Worm (Caenorhabditis elegans): ENCODE data around the gene C55B6.5.
A peak's percentile ranks its signal among the peaks of the same experiment; 100 is the strongest.

The C55B6.5 gene

DNA sequence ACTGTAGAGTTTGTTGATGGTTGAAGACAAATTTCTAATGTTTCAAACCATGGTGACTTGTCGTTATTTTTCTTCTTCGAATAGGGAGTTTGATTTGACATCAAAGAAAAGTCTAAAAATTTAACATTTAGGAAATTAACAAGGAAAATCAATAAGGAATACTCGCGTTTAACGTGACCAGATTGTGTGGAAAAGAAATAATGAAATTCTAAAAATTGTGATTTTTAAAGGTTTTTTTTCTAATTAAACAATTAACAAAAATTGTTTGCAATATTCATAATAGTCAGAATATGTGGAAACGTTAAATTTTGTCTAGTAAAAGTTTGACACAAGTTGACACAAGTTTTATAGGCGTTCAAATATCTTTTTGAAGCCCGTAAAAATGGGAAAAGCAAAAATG, 17.5 kb downstream of the C55B6.5 start, which contains the start of gene C55B6.4:
Gene C55B6.4 (minus strand): TSS at position 101 of the 400 bp plus-strand sequence.
- TF ChIP-seq ceh-63 (GFP tag; optimal IDR thresholded peaks at IDR 0.05) (no peak), ama-1 (optimal IDR thresholded peaks at IDR 0.05) (no peak), mab-9 (GFP tag; IDR thresholded peaks at IDR 0.05) (no peak), unc-62 (GFP tag; optimal IDR thresholded peaks at IDR 0.05) (no peak), sox-4 (tag; optimal IDR thresholded peaks at IDR 0.05) (no peak)

DNA sequence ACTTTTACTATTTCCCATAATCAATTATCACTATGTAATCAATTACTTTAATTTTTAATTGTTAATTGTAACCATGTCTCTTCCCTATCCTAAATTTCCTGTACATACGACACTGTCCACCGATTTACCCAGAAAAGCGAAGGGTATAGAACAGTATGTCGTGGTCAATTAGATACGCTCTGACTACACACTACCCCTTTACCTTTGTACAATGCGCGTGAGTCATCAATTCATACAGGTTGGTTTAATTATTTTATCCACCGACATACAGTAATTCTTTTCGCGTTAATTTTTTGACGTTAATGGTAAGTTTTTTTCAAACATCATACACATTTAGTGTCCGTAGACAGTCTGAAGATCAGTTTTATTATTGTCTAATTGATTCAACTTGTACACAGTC, 23.5 kb downstream of the C55B6.5 start:
- TF ChIP-seq fos-1 (tag; optimal IDR thresholded peaks at IDR 0.05) (peak; percentile 89), unc-86 (tag; optimal IDR thresholded peaks at IDR 0.05) (no peak), dpl-1 (GFP tag; optimal IDR thresholded peaks at IDR 0.05) (peak; percentile 11 to 41 (median 36)), mab-9 (GFP tag; IDR thresholded peaks at IDR 0.05) (no peak), lin-14 (GFP tag; optimal IDR thresholded peaks at IDR 0.05) (peak; percentile 83), sox-4 (tag; optimal IDR thresholded peaks at IDR 0.05) (peak; percentile 48), lin-35 (GFP tag; optimal IDR thresholded peaks at IDR 0.05) (peak; percentile 54 to 91), ces-1 (GFP tag; optimal IDR thresholded peaks at IDR 0.05) (no peak), fkh-4 (tag; optimal IDR thresholded peaks at IDR 0.05; ENCODE audit: borderline replicate concordance) (no peak), jun-1 (tag; optimal IDR thresholded peaks at IDR 0.05) (peak; percentile 96), nhr-84 (tag; optimal IDR thresholded peaks at IDR 0.05) (no peak), nhr-28 (tag; optimal IDR thresholded peaks at IDR 0.05) (no peak), swsn-7 (tag; optimal IDR thresholded peaks at IDR 0.05) (peak; percentile 81), elt-2 (tag; optimal IDR thresholded peaks at IDR 0.05) (peak; percentile 92), efl-1 (optimal IDR thresholded peaks at IDR 0.05) (peak; percentile 66 to 70), efl-1 (GFP tag; optimal IDR thresholded peaks at IDR 0.05 in 1 of 2) (peak in 1 of 2 experiments; percentile 92), tlp-1 (tag; optimal IDR thresholded peaks at IDR 0.05) (no peak), fkh-10 (GFP tag; optimal IDR thresholded peaks at IDR 0.05) (no peak), lsy-2 (tag; optimal IDR thresholded peaks at IDR 0.05) (peak; percentile 76 to 86), F16B12.6 (tag; optimal IDR thresholded peaks at IDR 0.05) (no peak), nhr-12 (tag; optimal IDR thresholded peaks at IDR 0.05) (no peak), nhr-85 (tag) (peak; percentile 96), tbx-2 (tag; optimal IDR thresholded peaks at IDR 0.05) (peak; percentile 89), alr-1 (tag; optimal IDR thresholded peaks at IDR 0.05; ENCODE audit: borderline replicate concordance) (no peak), nhr-76 (tag; optimal IDR thresholded peaks at IDR 0.05) (no peak), nhr-90 (tag; optimal IDR thresholded peaks at IDR 0.05; ENCODE audit: poor library complexity) (peak; percentile 99), zag-1 (tag; optimal IDR thresholded peaks at IDR 0.05) (no peak), ceh-63 (GFP tag; optimal IDR thresholded peaks at IDR 0.05) (no peak), pag-3 (tag; optimal IDR thresholded peaks at IDR 0.05; ENCODE audit: borderline replicate concordance, insufficient read depth) (no peak), unc-130 (tag; optimal IDR thresholded peaks at IDR 0.05) (peak; percentile 54), efl-3 (GFP tag; optimal IDR thresholded peaks at IDR 0.05) (peak; percentile 61), fkh-8 (tag; optimal IDR thresholded peaks at IDR 0.05) (no peak), snu-23 (GFP tag; optimal IDR thresholded peaks at IDR 0.05) (peak; percentile 96), grh-1 (GFP tag; IDR thresholded peaks at IDR 0.05) (peak; percentile 89), mdl-1 (tag; optimal IDR thresholded peaks at IDR 0.05) (peak in 1 of 2 experiments; percentile 80), egl-13 (tag; optimal IDR thresholded peaks at IDR 0.05) (peak; percentile 14), snpc-4 (tag; optimal IDR thresholded peaks at IDR 0.05) (peak; percentile 46), hpl-2 (GFP tag; optimal IDR thresholded peaks at IDR 0.05) (peak; percentile 96), xbp-1 (tag; optimal IDR thresholded peaks at IDR 0.05) (peak; percentile 94), aly-2 (tag; optimal IDR thresholded peaks at IDR 0.05) (peak; percentile 79), nhr-77 (tag; optimal IDR thresholded peaks at IDR 0.05) (peak; percentile 94), zip-4 (GFP tag; optimal IDR thresholded peaks at IDR 0.05) (peak; percentile 79), sup-37 (GFP tag; optimal IDR thresholded peaks at IDR 0.05) (peak; percentile 65), dsc-1 (tag; optimal IDR thresholded peaks at IDR 0.05) (peak; percentile 69), nhr-237 (tag; optimal IDR thresholded peaks at IDR 0.05) (peak; percentile 86), nhr-11 (tag; optimal IDR thresholded peaks at IDR 0.05) (peak; percentile 86), sptf-1 (tag; optimal IDR thresholded peaks at IDR 0.05) (no peak), lin-13 (GFP tag; optimal IDR thresholded peaks at IDR 0.05) (peak; percentile 71), pqm-1 (tag; optimal IDR thresholded peaks at IDR 0.05) (peak; percentile 17), C16A3.4 (tag; optimal IDR thresholded peaks at IDR 0.05) (peak; percentile 97)
